Fruit fly (Drosophila melanogaster) whole organism: Measurements from ENCODE around the gene CG15408.

ENCODE experiments used
- CG8478 ChIP-seq: fragments of >200 bp; optimal IDR thresholded peaks from 2 replicates; lab custom pipeline; 2018; ENCODE audit warnings: inconsistent platforms
- EcR ChIP-seq, 2 experiments: fragments of >200 bp; optimal IDR thresholded peaks; 2 replicates each; lab custom pipeline; 2017; ENCODE audit warnings: missing biosample characterization in 2 of 2, missing genetic modification characterization in 2 of 2, missing genetic modification reagents in 2 of 2

- peak; percentile 31 to 74 for TF ChIP-seq EcR (GFP tag; optimal IDR thresholded peaks at IDR 0.05; lab: Kevin White, UChicago)
- no peak for TF ChIP-seq CG8478 (lab: Kevin White, UChicago)
These were observed 30.7 kb upstream of the CG15408 start for dm6 chr2L:3301755-3302499.
